Fruit fly (Drosophila melanogaster) Kc167 (cell line): Measurements from ENCODE around the gene Gs1.

ENCODE experiments used
- insv ChIP-seq: fragments of >200 bp; optimal IDR thresholded peaks from 3 replicates; lab custom pipeline; 2018; ENCODE audit warnings: missing external identifiers
- ttk ChIP-seq: sonication (Bioruptor generic); optimal IDR thresholded peaks from 2 replicates; lab custom pipeline; 2017; ENCODE audit warnings: missing external identifiers

dm6 chr2L:117750-118149, 14.1 kb upstream of the Gs1 start:
- TF ChIP-seq ttk (no peak), insv (lab: Kevin White, UChicago) (no peak)
